In genomic region chrV:11344112-11344511, ce11 we compare ENCODE assay signal across 5 worm cellular contexts.
TF ChIP-seq lines count a peak whose summit lies in the region.

No protein-coding gene starts in this region.

TF ChIP-seq in whole organism, L3 larva, 47 proteins besides CTCF, POLR2A, EP300 and RAD21:
- TF ChIP-seq ceh-82 (tag; optimal IDR thresholded peaks at IDR 0.05; lab: Kevin White, UChicago) (no peak), elt-2 (tag; optimal IDR thresholded peaks at IDR 0.05; lab: Kevin White, UChicago) (no peak), R02D3.7 (tag; optimal IDR thresholded peaks at IDR 0.05; lab: Kevin White, UChicago) (no peak), nhr-28 (tag; optimal IDR thresholded peaks at IDR 0.05; lab: Kevin White, UChicago) (peak; percentile 15), sea-2 (GFP tag; optimal IDR thresholded peaks at IDR 0.05; lab: Kevin White, UChicago) (no peak), mdl-1 (tag; optimal IDR thresholded peaks at IDR 0.05; lab: Kevin White, UChicago) (no peak), nhr-43 (tag; optimal IDR thresholded peaks at IDR 0.05; lab: Kevin White, UChicago; ENCODE audit: poor library complexity, severe bottlenecking) (peak; percentile 48), unc-39 (tag; optimal IDR thresholded peaks at IDR 0.05; lab: Kevin White, UChicago) (no peak), fkh-10 (GFP tag; optimal IDR thresholded peaks at IDR 0.05; lab: Kevin White, UChicago) (no peak), daf-12 (tag; optimal IDR thresholded peaks at IDR 0.05; lab: Kevin White, UChicago) (no peak), elt-1 (tag; optimal IDR thresholded peaks at IDR 0.05; lab: Kevin White, UChicago) (peak; percentile 60), skn-1 (tag; optimal IDR thresholded peaks at IDR 0.05; lab: Kevin White, UChicago) (no peak)
TF ChIP-seq in whole organism, L3 larva: peak in this region for 3.

TF ChIP-seq in whole organism, L4 larva, 104 proteins besides CTCF, POLR2A, EP300 and RAD21 (continues in another document):
- TF ChIP-seq lin-1 (GFP tag; IDR thresholded peaks at IDR 0.05; lab: Robert Waterston, UW) (no peak), lir-3 (tag; optimal IDR thresholded peaks at IDR 0.05; lab: Kevin White, UChicago) (no peak), fkh-10 (GFP tag; optimal IDR thresholded peaks at IDR 0.05; lab: Kevin White, UChicago) (no peak), Y75B8A.6 (GFP tag; IDR thresholded peaks at IDR 0.05; lab: Robert Waterston, UW) (no peak), sdz-12 (GFP tag; optimal IDR thresholded peaks at IDR 0.05; lab: Kevin White, UChicago) (no peak), zip-2 (tag; optimal IDR thresholded peaks at IDR 0.05; lab: Kevin White, UChicago) (peak; percentile 4), T26A8.4 (GFP tag; IDR thresholded peaks at IDR 0.05; lab: Robert Waterston, UW) (peak; percentile 54; the same call in 1 of the 2 replicates), mxl-2 (GFP tag; conservative IDR thresholded peaks at IDR 0.05; lab: Robert Waterston, UW) (no peak), dve-1 (tag; optimal IDR thresholded peaks at IDR 0.05; lab: Kevin White, UChicago; ENCODE audit: insufficient read depth) (no peak), ztf-11 (tag; optimal IDR thresholded peaks at IDR 0.05; lab: Kevin White, UChicago) (no peak), aly-2 (tag; optimal IDR thresholded peaks at IDR 0.05; lab: Kevin White, UChicago) (no peak), F37D6.2 (tag; optimal IDR thresholded peaks at IDR 0.05; lab: Kevin White, UChicago) (no peak), lin-38 (GFP tag; IDR thresholded peaks at IDR 0.05; lab: Robert Waterston, UW) (no peak), zag-1 (tag; optimal IDR thresholded peaks at IDR 0.05; lab: Kevin White, UChicago) (no peak), php-3 (GFP tag; IDR thresholded peaks at IDR 0.05; lab: Robert Waterston, UW) (no peak), ama-1 (optimal IDR thresholded peaks at IDR 0.05; lab: Kevin White, UChicago) (no peak), hlh-30 (tag; optimal IDR thresholded peaks at IDR 0.05; lab: Kevin White, UChicago; ENCODE audit: insufficient read depth) (no peak), Y5F2A.4 (GFP tag; optimal IDR thresholded peaks at IDR 0.05; lab: Kevin White, UChicago) (no peak), snpc-1.2 (GFP tag; IDR thresholded peaks at IDR 0.05; lab: Robert Waterston, UW) (no peak), nhr-48 (tag; optimal IDR thresholded peaks at IDR 0.05; lab: Kevin White, UChicago) (no peak)

TF ChIP-seq in whole organism, early embryonic, 17 proteins besides CTCF, POLR2A, EP300 and RAD21:
- TF ChIP-seq pes-1 (GFP tag; IDR thresholded peaks at IDR 0.05; lab: Robert Waterston, UW) = no peak
- TF ChIP-seq ama-1 (optimal IDR thresholded peaks at IDR 0.05; lab: Kevin White, UChicago) = peak; percentile 8

TF ChIP-seq in whole organism, late embryonic, 69 proteins besides CTCF, POLR2A, EP300 and RAD21:
- TF ChIP-seq ceh-18 (tag; optimal IDR thresholded peaks at IDR 0.05; lab: Kevin White, UChicago) = no peak
- TF ChIP-seq ama-1 (optimal IDR thresholded peaks at IDR 0.05; lab: Kevin White, UChicago) = peak; percentile 3

TF ChIP-seq in whole organism, mixed stage, embryonic, 35 proteins besides CTCF, POLR2A, EP300 and RAD21:
- TF ChIP-seq elt-1 (tag; optimal IDR thresholded peaks at IDR 0.05; lab: Kevin White, UChicago; ENCODE audit: borderline replicate concordance, insufficient read depth) (peak; percentile 76), unc-62 (GFP tag; optimal IDR thresholded peaks at IDR 0.05; lab: Kevin White, UChicago) (no peak)
